Worm (Caenorhabditis elegans) whole organism, L1 larva: ENCODE results near the gene rbx-1.

Source experiments
- C34B4.2 ChIP-seq: sonication (generic microtip); optimal IDR thresholded peaks from 2 replicates; lab custom pipeline; 2017; ENCODE audit warnings: mild to moderate bottlenecking, missing genetic modification characterization, missing compliant biosample characterization
- F16B12.6 ChIP-seq: fragments of 150-350 bp; optimal IDR thresholded peaks from 2 replicates; lab custom pipeline; 2014; ENCODE audit warnings: missing biosample characterization, missing genetic modification characterization
- ama-1 ChIP-seq: fragments of 150-350 bp; optimal IDR thresholded peaks from 2 replicates; lab custom pipeline; 2014
- ceh-63 ChIP-seq: fragments of 200-800 bp; sonication (Bioruptor generic); optimal IDR thresholded peaks from 2 replicates; lab custom pipeline; 2018; ENCODE audit warnings: mild to moderate bottlenecking, missing genetic modification characterization, missing compliant biosample characterization
- ceh-8 ChIP-seq: fragments of 200-800 bp; sonication (Bioruptor generic); optimal IDR thresholded peaks from 2 replicates; lab custom pipeline; 2018; ENCODE audit warnings: mild to moderate bottlenecking, missing genetic modification characterization, moderate library complexity, missing compliant biosample characterization
- ceh-82 ChIP-seq, 3 experiments: fragments of 150-350 bp in 1 of 3; sonication (generic microtip) in 2 of 3; optimal IDR thresholded peaks; 2 replicates each; lab custom pipeline; 2014 to 2017; ENCODE audit warnings: missing biosample characterization in 3 of 3, missing genetic modification characterization in 3 of 3
- ceh-88 ChIP-seq: fragments of 200-800 bp; sonication (Bioruptor generic); IDR thresholded peaks from 2 replicates; pipeline ENCODE4 v1.3.6; 2022; ENCODE audit warnings: missing genetic modification characterization, missing compliant biosample characterization
- ces-1 ChIP-seq: fragments of 150-350 bp; optimal IDR thresholded peaks from 2 replicates; lab custom pipeline; 2014; ENCODE audit warnings: missing biosample characterization, missing genetic modification reagents, missing genetic modification characterization
- efl-1 ChIP-seq, 4 experiments: fragments of 150-350 bp; optimal IDR thresholded peaks in 3 of 4; peaks in 1 of 4; 1 replicate in 1 of 4; 2 replicates in 3 of 4; lab custom pipeline; 2014; ENCODE audit warnings: missing biosample characterization in 2 of 4, missing genetic modification characterization in 2 of 4, missing genetic modification reagents in 2 of 4
- elt-3 ChIP-seq, 6 experiments: fragments of 150-350 bp in 1 of 6; sonication (generic microtip); optimal IDR thresholded peaks; 2 replicates each; lab custom pipeline; 2017 to 2018; ENCODE audit warnings: missing biosample characterization in 6 of 6, missing genetic modification characterization in 6 of 6, inconsistent platforms in 1 of 6
- fkh-8 ChIP-seq: sonication (generic microtip); optimal IDR thresholded peaks from 2 replicates; lab custom pipeline; 2016; ENCODE audit warnings: mild to moderate bottlenecking, missing genetic modification characterization, missing compliant biosample characterization
- grh-1 ChIP-seq: fragments of 200-800 bp; sonication (Bioruptor generic); IDR thresholded peaks from 2 replicates; pipeline ENCODE4 v1.3.6; 2022; ENCODE audit warnings: missing genetic modification reagents, missing genetic modification characterization, missing compliant biosample characterization
- irx-1 ChIP-seq: sonication (generic microtip); optimal IDR thresholded peaks from 2 replicates; lab custom pipeline; 2016; ENCODE audit warnings: missing genetic modification characterization, missing compliant biosample characterization
- lin-15B ChIP-seq: fragments of 150-350 bp; sonication (generic microtip); optimal IDR thresholded peaks from 3 replicates; lab custom pipeline; 2014; ENCODE audit warnings: missing biosample characterization, missing genetic modification characterization
- lin-39 ChIP-seq: fragments of 150-350 bp; optimal IDR thresholded peaks from 2 replicates; lab custom pipeline; 2014; ENCODE audit warnings: missing biosample characterization, missing genetic modification reagents, missing genetic modification characterization
- lsy-2 ChIP-seq, 2 experiments: fragments of 150-350 bp; optimal IDR thresholded peaks; 2 replicates each; lab custom pipeline; 2014; ENCODE audit warnings: missing biosample characterization in 2 of 2, missing genetic modification characterization in 2 of 2
- mep-1 ChIP-seq: fragments of 150-350 bp; optimal IDR thresholded peaks from 2 replicates; lab custom pipeline; 2014; ENCODE audit warnings: missing biosample characterization, missing genetic modification characterization
- nhr-11 ChIP-seq: fragments of 150-350 bp; optimal IDR thresholded peaks from 2 replicates; lab custom pipeline; 2014; ENCODE audit warnings: missing biosample characterization, missing genetic modification characterization
- nhr-12 ChIP-seq: sonication (generic microtip); optimal IDR thresholded peaks from 2 replicates; lab custom pipeline; 2017; ENCODE audit warnings: missing biosample characterization, missing genetic modification characterization
- nhr-71 ChIP-seq: sonication (generic microtip); optimal IDR thresholded peaks from 2 replicates; lab custom pipeline; 2016; ENCODE audit warnings: mild to moderate bottlenecking, missing genetic modification characterization, moderate library complexity, missing compliant biosample characterization
- nhr-77 ChIP-seq: fragments of 150-350 bp; optimal IDR thresholded peaks from 2 replicates; lab custom pipeline; 2014; ENCODE audit warnings: missing biosample characterization, missing genetic modification characterization
- nhr-85 ChIP-seq: sonication (generic microtip); peaks from one replicate; lab custom pipeline; 2016; ENCODE audit warnings: missing genetic modification characterization, inconsistent platforms, missing compliant biosample characterization
- pag-3 ChIP-seq: sonication (generic microtip); optimal IDR thresholded peaks from 2 replicates; lab custom pipeline; 2017; ENCODE audit warnings: missing genetic modification characterization, mild to moderate bottlenecking, missing compliant biosample characterization, antibody characterized with exemption, borderline replicate concordance; ENCODE audit not compliant: insufficient read depth
- pqm-1 ChIP-seq: sonication (generic microtip); optimal IDR thresholded peaks from 3 replicates; lab custom pipeline; 2017; ENCODE audit warnings: missing biosample characterization, missing genetic modification characterization
- rnt-1 ChIP-seq: sonication (generic microtip); optimal IDR thresholded peaks from 2 replicates; lab custom pipeline; 2016; ENCODE audit warnings: mild to moderate bottlenecking, missing genetic modification characterization, moderate library complexity, missing compliant biosample characterization
- snpc-4 ChIP-seq: fragments of 150-350 bp; optimal IDR thresholded peaks from 2 replicates; lab custom pipeline; 2014; ENCODE audit warnings: missing biosample characterization, missing genetic modification characterization
- sox-4 ChIP-seq: sonication (generic microtip); optimal IDR thresholded peaks from 2 replicates; lab custom pipeline; 2016; ENCODE audit warnings: missing genetic modification characterization, missing compliant biosample characterization
- sup-37 ChIP-seq: fragments of 200-800 bp; sonication (Bioruptor generic); optimal IDR thresholded peaks from 2 replicates; lab custom pipeline; 2018; ENCODE audit warnings: mild to moderate bottlenecking, missing genetic modification characterization, missing compliant biosample characterization
- tlp-1 ChIP-seq: fragments of 150-350 bp; optimal IDR thresholded peaks from 2 replicates; lab custom pipeline; 2014; ENCODE audit warnings: missing biosample characterization, missing genetic modification characterization
- unc-130 ChIP-seq: fragments of 150-350 bp; optimal IDR thresholded peaks from 2 replicates; lab custom pipeline; 2017; ENCODE audit warnings: missing biosample characterization, missing genetic modification characterization, inconsistent platforms
- unc-62 ChIP-seq: fragments of 150-350 bp; optimal IDR thresholded peaks from 2 replicates; lab custom pipeline; 2014; ENCODE audit warnings: missing biosample characterization, missing genetic modification reagents, missing genetic modification characterization
- unc-86 ChIP-seq: sonication (generic microtip); optimal IDR thresholded peaks from 2 replicates; lab custom pipeline; 2016; ENCODE audit warnings: missing genetic modification characterization, missing compliant biosample characterization
- vab-15 ChIP-seq: sonication (generic microtip); optimal IDR thresholded peaks from 2 replicates; lab custom pipeline; 2017; ENCODE audit warnings: missing genotype, mild to moderate bottlenecking, missing genetic modification characterization, missing compliant biosample characterization
- zag-1 ChIP-seq: fragments of 150-350 bp; optimal IDR thresholded peaks from 2 replicates; lab custom pipeline; 2014; ENCODE audit warnings: missing biosample characterization, missing genetic modification characterization
- zip-4 ChIP-seq: fragments of 200-800 bp; sonication (Bioruptor generic); optimal IDR thresholded peaks from 2 replicates; lab custom pipeline; 2018; ENCODE audit warnings: mild to moderate bottlenecking, missing genetic modification characterization, moderate library complexity, missing compliant biosample characterization
- ztf-4 ChIP-seq: fragments of 150-350 bp; optimal IDR thresholded peaks from 2 replicates; lab custom pipeline; 2014; ENCODE audit warnings: missing biosample characterization, missing genetic modification characterization

The rbx-1 gene

ce11 chrV:9690728-9691127 is 406 bp upstream of the rbx-1 start (continued):
- TF ChIP-seq lsy-2 (tag; optimal IDR thresholded peaks at IDR 0.05; lab: Kevin White, UChicago) (peak; percentile 73 to 94), nhr-71 (no peak), nhr-85 (tag; lab: Kevin White, UChicago) (no peak), sox-4 (no peak), unc-130 (tag; lab: Kevin White, UChicago) (peak; percentile 37), lin-15B (peak; percentile 5), pqm-1 (tag; lab: Kevin White, UChicago) (no peak)

ce11 chrV:9689364-9689763 is 958 bp downstream of the rbx-1 start:
- TF ChIP-seq tlp-1 = no peak
- TF ChIP-seq nhr-12 = no peak
- no peak for TF ChIP-seq grh-1 (GFP tag; lab: Robert Waterston, UW)
- no peak for TF ChIP-seq ceh-88
- TF ChIP-seq ama-1 (lab: Kevin White, UChicago) = no peak
- TF ChIP-seq ztf-4 = no peak
- no peak for TF ChIP-seq irx-1
- TF ChIP-seq lin-15B = no peak
- no peak for TF ChIP-seq ceh-82 (tag; optimal IDR thresholded peaks at IDR 0.05; lab: Kevin White, UChicago)

- TF ChIP-seq elt-3 (tag; optimal IDR thresholded peaks at IDR 0.05; lab: Kevin White, UChicago) (no peak), zip-4 (GFP tag; lab: Kevin White, UChicago) (no peak), snpc-4 (tag; lab: Kevin White, UChicago) (no peak), sup-37 (GFP tag; lab: Kevin White, UChicago) (no peak), zag-1 (tag; lab: Kevin White, UChicago) (no peak), lin-39 (tag; lab: Kevin White, UChicago) (no peak), mep-1 (tag; lab: Kevin White, UChicago) (no peak), ceh-8 (no peak), irx-1 (no peak), rnt-1 (no peak), fkh-8 (no peak)
Measured at ce11 chrV:9685559-9685958, 4.8 kb downstream of the rbx-1 start, which contains the start of gene ZK287.4. Gene ZK287.4, minus strand, starts transcription at chrV:9685659.

ce11 chrV:9680260-9680659 is 10.1 kb downstream of the rbx-1 start:
- no peak for TF ChIP-seq zip-4 (GFP tag; lab: Kevin White, UChicago)
- no peak for TF ChIP-seq pag-3 (tag; lab: Kevin White, UChicago)
- no peak for TF ChIP-seq efl-1 (optimal IDR thresholded peaks at IDR 0.05; lab: Kevin White, UChicago)
- peak in 1 of 2 experiments; percentile 38 for TF ChIP-seq efl-1 (GFP tag; optimal IDR thresholded peaks at IDR 0.05 in 1 of 2; lab: Kevin White, UChicago)

ce11 chrV:9679166-9679565 is 11.2 kb downstream of the rbx-1 start, which contains the start of gene ZK287.9:
Gene ZK287.9, plus strand, starts transcription at chrV:9679357.
- TF ChIP-seq unc-62 (GFP tag; lab: Kevin White, UChicago) (no peak), grh-1 (GFP tag; lab: Robert Waterston, UW) (no peak), ces-1 (GFP tag; lab: Kevin White, UChicago) (no peak), C34B4.2 (tag; lab: Kevin White, UChicago) (no peak), ceh-63 (GFP tag; lab: Kevin White, UChicago) (no peak), mep-1 (tag; lab: Kevin White, UChicago) (no peak), nhr-85 (tag; lab: Kevin White, UChicago) (no peak), unc-86 (no peak), vab-15 (no peak), nhr-77 (tag; lab: Kevin White, UChicago) (no peak), nhr-11 (tag; lab: Kevin White, UChicago) (no peak), zag-1 (tag; lab: Kevin White, UChicago) (no peak), F16B12.6 (no peak)
